Fruit fly (Drosophila melanogaster): ENCODE measurements around the gene spi.
A peak's percentile ranks its signal among the peaks of the same experiment; 100 is the strongest.

Gene spi

dm6 chr2L:19572496-19573317 is 4.4 kb downstream of the spi start (continued):
- TF ChIP-seq CG32767 (GFP tag; IDR thresholded peaks at IDR 0.05) (peak; percentile 26; the same call in 1 of the 2 replicates), CG9876 (GFP tag; optimal IDR thresholded peaks at IDR 0.05) (no peak), nerfin-1 (tag; optimal IDR thresholded peaks at IDR 0.05) (no peak), sens-2 (GFP tag; IDR thresholded peaks at IDR 0.05) (no peak), rib (GFP tag; IDR thresholded peaks at IDR 0.05) (no peak), CG12942 (GFP tag; optimal IDR thresholded peaks at IDR 0.05) (peak; percentile 28), NfI (GFP tag; optimal IDR thresholded peaks at IDR 0.05) (peak; percentile 59), CG2120 (GFP tag; optimal IDR thresholded peaks at IDR 0.05) (peak; percentile 90), kni (GFP tag; optimal IDR thresholded peaks at IDR 0.05) (no peak), zen (tag; optimal IDR thresholded peaks at IDR 0.05) (no peak), CG15601 (tag; optimal IDR thresholded peaks at IDR 0.05) (peak; percentile 57), CG3065 (GFP tag; optimal IDR thresholded peaks at IDR 0.05) (no peak), dmrt99B (tag; optimal IDR thresholded peaks at IDR 0.05) (peak; percentile 79), CG32532 (GFP tag; IDR thresholded peaks at IDR 0.05) (peak; percentile 65), CG17912 (GFP tag; optimal IDR thresholded peaks at IDR 0.05) (no peak), CG34224 (GFP tag; IDR thresholded peaks at IDR 0.05; ENCODE audit: partially characterized antibody) (no peak; the same call in 2 of the 3 replicates), ewg (GFP tag; optimal IDR thresholded peaks at IDR 0.05) (no peak), al (GFP tag; IDR thresholded peaks at IDR 0.05) (no peak), CG33557 (GFP tag; optimal IDR thresholded peaks at IDR 0.05) (peak; percentile 27), CG6765 (GFP tag; optimal IDR thresholded peaks at IDR 0.05) (peak; percentile 45), Dek (tag; optimal IDR thresholded peaks at IDR 0.05) (peak; percentile 59), CG18619 (GFP tag; optimal IDR thresholded peaks at IDR 0.05) (peak; percentile 52), bigmax (GFP tag; optimal IDR thresholded peaks at IDR 0.05) (no peak), abd-A (tag; optimal IDR thresholded peaks at IDR 0.05) (peak; percentile 44), CG9437 (GFP tag; optimal IDR thresholded peaks at IDR 0.05) (peak; percentile 2), mld (GFP tag; IDR thresholded peaks at IDR 0.05; ENCODE audit: partially characterized antibody) (0 out of 3 replicates have a peak, but pooled peaks have one; percentile 54), lov (optimal IDR thresholded peaks at IDR 0.05) (no peak), lov (GFP tag; IDR thresholded peaks at IDR 0.05) (no peak), CG18011 (GFP tag; optimal IDR thresholded peaks at IDR 0.05) (peak; percentile 27), luna (GFP tag; optimal IDR thresholded peaks at IDR 0.05) (no peak), ken (GFP tag; IDR thresholded peaks at IDR 0.05) (peak; percentile 28; the same call in 1 of the 3 replicates), hkb (optimal IDR thresholded peaks at IDR 0.05) (no peak), hkb (GFP tag; IDR thresholded peaks at IDR 0.05) (peak; percentile 72), CG30020 (tag; optimal IDR thresholded peaks at IDR 0.05) (peak; percentile 29), CG17361 (GFP tag; IDR thresholded peaks at IDR 0.05) (peak; percentile 62), CG8281 (tag; optimal IDR thresholded peaks at IDR 0.05) (no peak), CG12071 (GFP tag; optimal IDR thresholded peaks at IDR 0.05) (peak; percentile 35), Atf-2 (GFP tag; optimal IDR thresholded peaks at IDR 0.05) (peak; percentile 37), pfk (GFP tag; optimal IDR thresholded peaks at IDR 0.05) (peak; percentile 60), dimm (GFP tag; IDR thresholded peaks at IDR 0.05) (no peak), sr (GFP tag; IDR thresholded peaks at IDR 0.05) (no peak), CG4707 (GFP tag; optimal IDR thresholded peaks at IDR 0.05) (no peak), hbn (GFP tag; IDR thresholded peaks at IDR 0.05; ENCODE audit: partially characterized antibody) (no peak), HLH3B (GFP tag; IDR thresholded peaks at IDR 0.05) (0 out of 2 replicates have a peak, but pooled peaks have one; percentile 39), Myb (GFP tag; optimal IDR thresholded peaks at IDR 0.05) (peak; percentile 25), B-H1 (GFP tag; IDR thresholded peaks at IDR 0.05) (no peak), YL-1 (GFP tag; optimal IDR thresholded peaks at IDR 0.05) (no peak), BEAF-32 (GFP tag; optimal IDR thresholded peaks at IDR 0.05) (no peak), CHES-1-like (GFP tag; optimal IDR thresholded peaks at IDR 0.05) (peak; percentile 28)
